Worm (Caenorhabditis elegans): ENCODE results near the gene nlp-23.

The nlp-23 gene

DNA sequence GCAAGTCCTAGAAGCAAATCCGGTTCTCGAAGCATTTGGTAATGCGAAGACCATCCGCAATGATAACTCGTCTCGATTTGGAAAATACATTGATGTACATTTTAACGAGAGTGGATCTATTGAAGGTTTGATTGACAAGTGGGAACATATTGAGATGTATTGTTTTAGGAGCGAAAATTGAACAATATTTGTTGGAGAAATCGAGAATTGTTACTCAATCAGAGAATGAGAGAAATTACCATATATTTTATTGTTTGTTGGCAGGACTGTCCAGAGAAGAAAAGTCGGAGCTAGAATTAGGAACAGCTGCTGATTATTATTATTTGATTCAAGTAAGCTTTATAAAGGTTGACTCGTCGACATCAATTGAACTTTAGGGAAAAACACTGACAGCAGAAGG lies 38.3 kb downstream of the nlp-23 start:
- TF ChIP-seq C34F6.9 (tag; optimal IDR thresholded peaks at IDR 0.05) (no peak), nhr-77 (tag; optimal IDR thresholded peaks at IDR 0.05) (no peak), ama-1 (optimal IDR thresholded peaks at IDR 0.05) (no peak), lin-13 (GFP tag; optimal IDR thresholded peaks at IDR 0.05) (no peak), dmd-4 (tag; optimal IDR thresholded peaks at IDR 0.05) (no peak), nhr-12 (tag; optimal IDR thresholded peaks at IDR 0.05) (no peak), aly-2 (tag; optimal IDR thresholded peaks at IDR 0.05) (no peak), ceh-16 (tag; optimal IDR thresholded peaks at IDR 0.05) (no peak), elt-1 (tag; optimal IDR thresholded peaks at IDR 0.05) (no peak), mab-5 (tag; optimal IDR thresholded peaks at IDR 0.05) (no peak), lsy-2 (tag; optimal IDR thresholded peaks at IDR 0.05) (no peak), fos-1 (tag; optimal IDR thresholded peaks at IDR 0.05) (no peak), alr-1 (tag; optimal IDR thresholded peaks at IDR 0.05) (no peak), F13H6.1 (tag; optimal IDR thresholded peaks at IDR 0.05) (no peak), ceh-82 (tag; optimal IDR thresholded peaks at IDR 0.05) (no peak), lin-11 (tag; optimal IDR thresholded peaks at IDR 0.05) (no peak), elt-3 (tag; optimal IDR thresholded peaks at IDR 0.05) (no peak)

DNA sequence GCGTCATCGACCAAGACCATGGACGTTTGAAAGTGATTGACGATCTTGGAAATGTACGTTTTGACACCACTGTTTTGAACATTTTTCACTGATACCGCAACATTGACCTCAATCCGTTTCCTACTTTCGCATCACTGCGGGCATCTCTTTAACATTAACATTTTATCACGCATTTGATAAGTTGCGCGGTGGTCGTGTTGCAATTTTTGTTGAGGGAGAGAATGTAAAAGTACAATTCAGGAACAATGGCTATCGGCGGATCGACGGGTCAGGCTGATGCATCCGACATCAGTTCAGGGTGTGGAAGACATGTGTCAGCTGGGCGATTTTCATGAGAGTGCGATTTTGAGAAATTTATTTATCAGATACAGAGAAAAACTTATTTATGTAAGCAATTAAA lies 39.5 kb downstream of the nlp-23 start:
- TF ChIP-seq nhr-12 (tag; optimal IDR thresholded peaks at IDR 0.05) (no peak), nhr-21 (tag; optimal IDR thresholded peaks at IDR 0.05) (peak; percentile 55)

DNA sequence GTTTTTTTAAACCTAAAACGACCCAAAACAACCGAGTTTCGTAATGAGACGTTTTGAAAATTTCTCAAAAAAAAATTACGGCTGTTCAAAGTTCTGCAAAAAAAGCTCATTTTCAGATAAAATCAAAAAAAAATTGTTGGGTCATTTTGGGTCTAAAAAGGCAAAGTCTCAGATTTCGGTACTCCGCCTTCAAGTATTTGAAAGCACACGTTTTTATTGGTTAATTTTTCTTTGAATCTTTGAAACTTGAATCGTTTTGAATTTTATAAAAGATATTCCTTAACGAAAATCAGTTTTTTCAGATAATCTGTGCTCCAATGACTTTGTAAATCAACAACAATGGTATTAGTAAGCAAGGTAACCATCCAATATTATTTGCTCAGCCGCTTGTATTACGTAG lies 40.0 kb downstream of the nlp-23 start, which contains the start of gene hum-6:
TSS of gene hum-6 (plus strand) at position 301 of the 400 bp plus-strand sequence.
- no peak for TF ChIP-seq nhr-6 (tag; optimal IDR thresholded peaks at IDR 0.05)
- TF ChIP-seq gmeb-1 (tag; optimal IDR thresholded peaks at IDR 0.05), result no peak
- no peak for TF ChIP-seq nhr-11 (tag; optimal IDR thresholded peaks at IDR 0.05)
- TF ChIP-seq alr-1 (tag; optimal IDR thresholded peaks at IDR 0.05), result no peak
- TF ChIP-seq skn-1 (tag; optimal IDR thresholded peaks at IDR 0.05), result no peak
- TF ChIP-seq dmd-4 (tag; optimal IDR thresholded peaks at IDR 0.05), result no peak
- TF ChIP-seq lin-39 (tag; optimal IDR thresholded peaks at IDR 0.05), result no peak
- no peak for TF ChIP-seq ceh-82 (tag; optimal IDR thresholded peaks at IDR 0.05)
- TF ChIP-seq C34F6.9 (tag; optimal IDR thresholded peaks at IDR 0.05), result no peak
- no peak for TF ChIP-seq unc-55 (GFP tag; optimal IDR thresholded peaks at IDR 0.05)
- no peak for TF ChIP-seq fos-1 (tag; optimal IDR thresholded peaks at IDR 0.05)

DNA sequence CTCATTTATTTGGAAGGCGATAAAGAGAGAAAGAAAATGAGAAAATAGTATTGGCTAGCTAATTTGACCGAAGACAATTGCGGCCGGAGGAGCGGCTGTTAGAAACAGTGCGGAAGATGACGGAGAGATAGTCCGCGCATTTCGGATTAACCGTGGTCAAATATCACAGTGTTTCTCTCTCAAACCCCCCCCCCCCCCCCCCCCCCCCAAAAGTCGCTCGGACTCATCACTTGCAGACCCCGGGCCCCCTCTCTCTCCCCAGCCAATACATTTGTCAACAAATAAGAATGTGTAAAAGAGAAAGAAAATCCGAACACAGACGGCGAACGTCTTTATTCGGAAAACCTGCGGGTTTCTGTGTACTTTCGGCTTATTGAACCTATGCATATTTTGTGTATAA lies 40.9 kb downstream of the nlp-23 start:
- TF ChIP-seq lin-13 (GFP tag; optimal IDR thresholded peaks at IDR 0.05), result no peak
- no peak for TF ChIP-seq snpc-4 (tag; optimal IDR thresholded peaks at IDR 0.05)
- no peak for TF ChIP-seq ceh-16 (tag; optimal IDR thresholded peaks at IDR 0.05)
- TF ChIP-seq elt-3 (tag; optimal IDR thresholded peaks at IDR 0.05), result no peak
- no peak for TF ChIP-seq nhr-25 (tag; optimal IDR thresholded peaks at IDR 0.05)
- no peak for TF ChIP-seq mbf-1 (tag; optimal IDR thresholded peaks at IDR 0.05)
- TF ChIP-seq gmeb-1 (tag; optimal IDR thresholded peaks at IDR 0.05), result no peak
- TF ChIP-seq ceh-82 (tag; optimal IDR thresholded peaks at IDR 0.05), result no peak
- TF ChIP-seq F13H6.1 (tag; optimal IDR thresholded peaks at IDR 0.05), result no peak
- no peak for TF ChIP-seq crh-2 (tag; optimal IDR thresholded peaks at IDR 0.05)
- TF ChIP-seq mab-5 (tag; optimal IDR thresholded peaks at IDR 0.05), result no peak
- TF ChIP-seq dmd-4 (tag; optimal IDR thresholded peaks at IDR 0.05), result no peak
- no peak for TF ChIP-seq C34F6.9 (tag; optimal IDR thresholded peaks at IDR 0.05)
- TF ChIP-seq fos-1 (tag; optimal IDR thresholded peaks at IDR 0.05), result no peak
- no peak for TF ChIP-seq nhr-10 (tag; optimal IDR thresholded peaks at IDR 0.05)
- TF ChIP-seq alr-1 (tag; optimal IDR thresholded peaks at IDR 0.05), result no peak
- TF ChIP-seq nhr-237 (tag; optimal IDR thresholded peaks at IDR 0.05), result no peak
- TF ChIP-seq lsy-2 (tag; optimal IDR thresholded peaks at IDR 0.05), result no peak
- no peak for TF ChIP-seq ama-1 (optimal IDR thresholded peaks at IDR 0.05)
- no peak for TF ChIP-seq R02D3.7 (tag; optimal IDR thresholded peaks at IDR 0.05)

DNA sequence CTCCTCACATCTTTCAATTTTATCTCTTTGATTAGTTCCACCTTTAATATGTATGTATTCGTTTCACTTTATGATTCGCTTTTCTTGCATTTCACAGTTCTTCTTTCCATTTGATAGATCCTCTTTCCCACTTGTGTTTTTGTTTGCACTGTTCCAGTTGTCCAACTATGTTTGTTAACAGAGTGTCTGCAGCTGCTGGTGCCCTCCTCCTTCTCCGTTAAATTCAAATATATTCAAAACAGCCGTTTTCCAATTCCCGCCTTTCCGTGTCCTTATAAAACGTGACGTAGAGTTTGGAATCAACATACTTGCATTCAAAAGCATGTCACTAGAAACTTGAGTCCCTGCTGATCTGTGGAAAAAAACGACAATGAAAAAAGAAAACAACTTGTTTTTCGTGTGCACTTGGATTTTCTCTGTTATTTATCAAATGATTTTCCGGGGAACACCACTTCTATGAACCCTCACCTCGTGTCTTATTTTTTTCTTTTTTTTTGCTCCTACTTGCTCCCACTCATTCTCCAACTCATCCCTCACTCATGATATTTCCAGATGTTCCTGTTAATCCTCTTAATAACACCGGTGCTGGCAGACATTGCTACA lies 48.5 kb downstream of the nlp-23 start, which contains the start of gene T10H10.2:
TSS of gene T10H10.2 (plus strand) at position 553 of the 603 bp plus-strand sequence.
- TF ChIP-seq unc-39 (tag; optimal IDR thresholded peaks at IDR 0.05), result no peak
- TF ChIP-seq nhr-23 (tag; optimal IDR thresholded peaks at IDR 0.05), result no peak
- no peak for TF ChIP-seq unc-62 (GFP tag; optimal IDR thresholded peaks at IDR 0.05)
- no peak for TF ChIP-seq zag-1 (tag; optimal IDR thresholded peaks at IDR 0.05)
- no peak for TF ChIP-seq ztf-11 (tag; optimal IDR thresholded peaks at IDR 0.05)
- TF ChIP-seq R02D3.7 (tag; optimal IDR thresholded peaks at IDR 0.05), result no peak
- no peak for TF ChIP-seq ceh-82 (tag; optimal IDR thresholded peaks at IDR 0.05)
- no peak for TF ChIP-seq ztf-1 (GFP tag; conservative IDR thresholded peaks at IDR 0.05)
- TF ChIP-seq crh-2 (tag; optimal IDR thresholded peaks at IDR 0.05), result no peak
- no peak for TF ChIP-seq skn-1 (tag; optimal IDR thresholded peaks at IDR 0.05)
- TF ChIP-seq nhr-129 (tag; optimal IDR thresholded peaks at IDR 0.05), result no peak
- no peak for TF ChIP-seq lin-39 (tag; optimal IDR thresholded peaks at IDR 0.05)
- no peak for TF ChIP-seq elt-3 (tag; optimal IDR thresholded peaks at IDR 0.05)
- TF ChIP-seq Y55F3AM.14 (GFP tag; optimal IDR thresholded peaks at IDR 0.05), result no peak
- no peak for TF ChIP-seq sem-4 (tag; optimal IDR thresholded peaks at IDR 0.05)
- TF ChIP-seq sma-9 (GFP tag; optimal IDR thresholded peaks at IDR 0.05), result no peak
- TF ChIP-seq sma-9 (tag; optimal IDR thresholded peaks at IDR 0.05), result no peak
- no peak for TF ChIP-seq C34F6.9 (tag; optimal IDR thresholded peaks at IDR 0.05)
- TF ChIP-seq dmd-4 (tag; optimal IDR thresholded peaks at IDR 0.05), result no peak
- TF ChIP-seq lsy-2 (tag; optimal IDR thresholded peaks at IDR 0.05), result no peak
- TF ChIP-seq nhr-25 (tag; optimal IDR thresholded peaks at IDR 0.05), result no peak

Measured in whole organism, L2 larva.